Worm (Caenorhabditis elegans): ENCODE results near the gene K10H10.4.

- TF ChIP-seq pha-4 (tag; optimal IDR thresholded peaks at IDR 0.05), result no peak
- TF ChIP-seq madf-8 (GFP tag; conservative IDR thresholded peaks at IDR 0.05), result no peak
- TF ChIP-seq ceh-79 (tag; optimal IDR thresholded peaks at IDR 0.05), result no peak
- TF ChIP-seq lin-35 (GFP tag; optimal IDR thresholded peaks at IDR 0.05), result no peak
- no peak for TF ChIP-seq ZK185.1 (tag; optimal IDR thresholded peaks at IDR 0.05; ENCODE audit: poor library complexity, severe bottlenecking)
- no peak for TF ChIP-seq ama-1 (optimal IDR thresholded peaks at IDR 0.05)
- TF ChIP-seq ama-1 (GFP tag; optimal IDR thresholded peaks at IDR 0.05), result no peak
- no peak for TF ChIP-seq nfya-1 (tag; optimal IDR thresholded peaks at IDR 0.05; ENCODE audit: borderline replicate concordance, insufficient read depth)
Observed at ce11 chrII:14540551-14540950, 40.3 kb downstream of the K10H10.4 start.
